Worm (Caenorhabditis elegans) whole organism, L4 larva: ENCODE results near the gene F01D5.7.

ENCODE experiments used
- F44E2.7 ChIP-seq: fragments of 200-800 bp; sonication (Bioruptor generic); IDR thresholded peaks from 2 replicates; pipeline ENCODE4 v2.1.2; 2022; ENCODE audit warnings: missing genetic modification characterization, missing compliant biosample characterization
- T26A8.4 ChIP-seq: fragments of 200-800 bp; sonication (Bioruptor generic); IDR thresholded peaks from 2 replicates; pipeline ENCODE4 v1.3.6; 2022; ENCODE audit warnings: missing genetic modification characterization, missing compliant biosample characterization
- Y75B8A.6 ChIP-seq: fragments of 200-800 bp; sonication (Bioruptor generic); IDR thresholded peaks from 2 replicates; pipeline ENCODE4 v1.3.6; 2022; ENCODE audit warnings: missing genetic modification reagents, missing genetic modification characterization, missing compliant biosample characterization
- ZK337.2 ChIP-seq: fragments of 200-800 bp; sonication (Bioruptor generic); IDR thresholded peaks from 2 replicates; pipeline ENCODE4 v1.3.6; 2022; ENCODE audit warnings: missing genetic modification reagents, missing genetic modification characterization, missing compliant biosample characterization
- aha-1 ChIP-seq: fragments of 150-350 bp; peaks from one replicate; lab custom pipeline; 2014; ENCODE audit warnings: missing biosample characterization, missing genetic modification characterization
- aly-2 ChIP-seq: sonication (generic microtip); optimal IDR thresholded peaks from 2 replicates; lab custom pipeline; 2018; ENCODE audit warnings: missing biosample characterization, missing genetic modification characterization
- ceh-32 ChIP-seq: sonication (generic microtip); optimal IDR thresholded peaks from 2 replicates; lab custom pipeline; 2016; ENCODE audit warnings: mild to moderate bottlenecking, missing genetic modification characterization, missing compliant biosample characterization; ENCODE audit not compliant: poor library complexity
- ceh-82 ChIP-seq: sonication (generic microtip); optimal IDR thresholded peaks from 2 replicates; lab custom pipeline; 2017; ENCODE audit warnings: missing biosample characterization, missing genetic modification characterization
- daf-12 ChIP-seq: fragments of 150-350 bp; optimal IDR thresholded peaks from 2 replicates; lab custom pipeline; 2014; ENCODE audit warnings: missing biosample characterization, missing genetic modification reagents, missing genetic modification characterization
- daf-16 ChIP-seq, 3 experiments: sonication (generic microtip); optimal IDR thresholded peaks; 2 replicates each; lab custom pipeline; 2016 to 2017; ENCODE audit warnings: missing genetic modification characterization in 3 of 3, missing genetic modification reagents in 3 of 3, mild to moderate bottlenecking in 2 of 3, missing compliant biosample characterization in 2 of 3, missing biosample characterization in 1 of 3, moderate library complexity in 1 of 3
- daf-8 ChIP-seq: fragments of 200-800 bp; sonication (Bioruptor generic); IDR thresholded peaks from 2 replicates; pipeline ENCODE4 v1.3.6; 2022; ENCODE audit warnings: missing genetic modification characterization, missing compliant biosample characterization
- dmd-6 ChIP-seq: fragments of 200-800 bp; sonication (Bioruptor generic); IDR thresholded peaks from 2 replicates; pipeline ENCODE4 v1.3.6; 2022; ENCODE audit warnings: missing genetic modification reagents, missing genetic modification characterization, missing compliant biosample characterization
- dmd-8 ChIP-seq: fragments of 200-800 bp; sonication (Bioruptor generic); IDR thresholded peaks from 2 replicates; pipeline ENCODE4 v1.3.6; 2022; ENCODE audit warnings: missing genetic modification characterization, missing compliant biosample characterization
- dve-1 ChIP-seq: sonication (generic microtip); optimal IDR thresholded peaks from 2 replicates; lab custom pipeline; 2017; ENCODE audit warnings: antibody characterized with exemption, mild to moderate bottlenecking, missing genetic modification characterization, missing compliant biosample characterization; ENCODE audit not compliant: insufficient read depth
- egl-27 ChIP-seq: sonication (generic microtip); optimal IDR thresholded peaks from 3 replicates; lab custom pipeline; 2017; ENCODE audit warnings: missing biosample characterization, missing genetic modification reagents, missing genetic modification characterization
- egl-43 ChIP-seq: fragments of 200-800 bp; sonication (Bioruptor generic); IDR thresholded peaks from 2 replicates; pipeline ENCODE4 v1.3.6; 2022; ENCODE audit warnings: missing genetic modification reagents, missing genetic modification characterization, missing compliant biosample characterization
- fos-1 ChIP-seq: fragments of 150-350 bp; optimal IDR thresholded peaks from 2 replicates; lab custom pipeline; 2014; ENCODE audit warnings: missing biosample characterization, missing genetic modification characterization
- hlh-11 ChIP-seq: fragments of 200-800 bp; sonication (Bioruptor generic); optimal IDR thresholded peaks from 2 replicates; lab custom pipeline; 2018; ENCODE audit warnings: mild to moderate bottlenecking, missing genetic modification characterization, missing compliant biosample characterization
- hmg-1.1 ChIP-seq: fragments of 200-800 bp; sonication (Bioruptor generic); IDR thresholded peaks from 2 replicates; pipeline ENCODE4 v1.3.6; 2022; ENCODE audit warnings: missing genetic modification reagents, missing genetic modification characterization, missing compliant biosample characterization
- lin-13 ChIP-seq: fragments of 150-350 bp; optimal IDR thresholded peaks from 2 replicates; lab custom pipeline; 2014; ENCODE audit warnings: missing biosample characterization, missing genetic modification reagents, missing genetic modification characterization
- lin-15B ChIP-seq: fragments of 150-350 bp; sonication (generic microtip); optimal IDR thresholded peaks from 3 replicates; lab custom pipeline; 2014; ENCODE audit warnings: missing biosample characterization, missing genetic modification characterization
- lin-38 ChIP-seq: fragments of 200-800 bp; sonication (Bioruptor generic); IDR thresholded peaks from 2 replicates; pipeline ENCODE4 v1.3.6; 2022; ENCODE audit warnings: missing genetic modification reagents, missing genetic modification characterization, missing compliant biosample characterization
- lin-39 ChIP-seq: fragments of 150-350 bp; optimal IDR thresholded peaks from 2 replicates; lab custom pipeline; 2014; ENCODE audit warnings: missing biosample characterization, missing genetic modification reagents, missing genetic modification characterization
- mdl-1 ChIP-seq, 2 experiments: fragments of 150-350 bp in 1 of 2; sonication (generic microtip) in 1 of 2; optimal IDR thresholded peaks; 2 replicates each; lab custom pipeline; 2014 to 2017; ENCODE audit warnings: missing biosample characterization in 2 of 2, missing genetic modification characterization in 2 of 2
- mes-2 ChIP-seq: sonication (generic microtip); optimal IDR thresholded peaks from 2 replicates; lab custom pipeline; 2016; ENCODE audit warnings: missing genotype, mild to moderate bottlenecking, missing genetic modification characterization, missing compliant biosample characterization; ENCODE audit not compliant: poor library complexity, severe bottlenecking
- mxl-2 ChIP-seq: fragments of 200-800 bp; sonication (Bioruptor generic); conservative IDR thresholded peaks from 2 replicates; pipeline ENCODE4 v1.3.6; 2022; ENCODE audit warnings: missing genetic modification reagents, missing genetic modification characterization, missing compliant biosample characterization
- nhr-102 ChIP-seq: sonication (generic microtip); optimal IDR thresholded peaks from 2 replicates; lab custom pipeline; 2016; ENCODE audit warnings: mild to moderate bottlenecking, missing genetic modification characterization, moderate library complexity, missing compliant biosample characterization
- nhr-11 ChIP-seq: fragments of 150-350 bp; optimal IDR thresholded peaks from 2 replicates; lab custom pipeline; 2014; ENCODE audit warnings: missing biosample characterization, missing genetic modification characterization
- nhr-237 ChIP-seq: sonication (generic microtip); optimal IDR thresholded peaks from 2 replicates; lab custom pipeline; 2017; ENCODE audit warnings: missing biosample characterization, missing genetic modification characterization
- nhr-28 ChIP-seq: fragments of 150-350 bp; optimal IDR thresholded peaks from 2 replicates; lab custom pipeline; 2014; ENCODE audit warnings: missing biosample characterization, missing genetic modification characterization
- nhr-42 ChIP-seq: fragments of 200-800 bp; sonication (Bioruptor generic); IDR thresholded peaks from 2 replicates; pipeline ENCODE4 v1.3.6; 2022; ENCODE audit warnings: missing genetic modification characterization, missing compliant biosample characterization
- nhr-48 ChIP-seq: sonication (generic microtip); optimal IDR thresholded peaks from 2 replicates; lab custom pipeline; 2016; ENCODE audit warnings: mild to moderate bottlenecking, missing genetic modification characterization, missing compliant biosample characterization
- nhr-6 ChIP-seq: fragments of 150-350 bp; optimal IDR thresholded peaks from 2 replicates; lab custom pipeline; 2014; ENCODE audit warnings: missing biosample characterization, missing genetic modification characterization
- nhr-76 ChIP-seq: fragments of 150-350 bp; optimal IDR thresholded peaks from 2 replicates; lab custom pipeline; 2014; ENCODE audit warnings: missing biosample characterization, missing genetic modification characterization
- nhr-77 ChIP-seq: fragments of 150-350 bp; optimal IDR thresholded peaks from 2 replicates; lab custom pipeline; 2014; ENCODE audit warnings: missing biosample characterization, missing genetic modification characterization
- pqm-1 ChIP-seq: sonication (generic microtip); optimal IDR thresholded peaks from 2 replicates; lab custom pipeline; 2017; ENCODE audit warnings: missing biosample characterization, missing genetic modification characterization
- spr-1 ChIP-seq: sonication (generic microtip); optimal IDR thresholded peaks from 2 replicates; lab custom pipeline; 2016; ENCODE audit warnings: mild to moderate bottlenecking, missing genetic modification characterization, missing compliant biosample characterization
- tag-97 ChIP-seq: fragments of 200-800 bp; sonication (Bioruptor generic); IDR thresholded peaks from 2 replicates; pipeline ENCODE4 v1.3.6; 2022; ENCODE audit warnings: missing genetic modification characterization, missing compliant biosample characterization
- unc-130 ChIP-seq: sonication (generic microtip); optimal IDR thresholded peaks from 2 replicates; lab custom pipeline; 2016; ENCODE audit warnings: missing genetic modification reagents, missing genetic modification characterization, missing compliant biosample characterization
- unc-62 ChIP-seq, 3 experiments: fragments of 150-350 bp in 1 of 3; sonication (generic microtip); optimal IDR thresholded peaks in 2 of 3; peaks in 1 of 3; 1 replicate in 1 of 3; 2 replicates in 2 of 3; lab custom pipeline; 2014 to 2017; ENCODE audit warnings: missing biosample characterization in 3 of 3, missing genetic modification characterization in 3 of 3, missing genetic modification reagents in 3 of 3, missing genotype in 1 of 3
- zfp-3 ChIP-seq: fragments of 200-800 bp; sonication (Bioruptor generic); conservative IDR thresholded peaks from 2 replicates; pipeline ENCODE4 v1.3.6; 2022; ENCODE audit warnings: missing genetic modification reagents, missing genetic modification characterization, missing compliant biosample characterization
- zip-11 ChIP-seq: fragments of 200-800 bp; sonication (Bioruptor generic); IDR thresholded peaks from 2 replicates; pipeline ENCODE4 v1.3.6; 2022; ENCODE audit warnings: missing genetic modification characterization, missing compliant biosample characterization
- ztf-7 ChIP-seq: fragments of 150-350 bp; optimal IDR thresholded peaks from 2 replicates; lab custom pipeline; 2014; ENCODE audit warnings: missing biosample characterization, missing genetic modification characterization

Gene F01D5.7

DNA sequence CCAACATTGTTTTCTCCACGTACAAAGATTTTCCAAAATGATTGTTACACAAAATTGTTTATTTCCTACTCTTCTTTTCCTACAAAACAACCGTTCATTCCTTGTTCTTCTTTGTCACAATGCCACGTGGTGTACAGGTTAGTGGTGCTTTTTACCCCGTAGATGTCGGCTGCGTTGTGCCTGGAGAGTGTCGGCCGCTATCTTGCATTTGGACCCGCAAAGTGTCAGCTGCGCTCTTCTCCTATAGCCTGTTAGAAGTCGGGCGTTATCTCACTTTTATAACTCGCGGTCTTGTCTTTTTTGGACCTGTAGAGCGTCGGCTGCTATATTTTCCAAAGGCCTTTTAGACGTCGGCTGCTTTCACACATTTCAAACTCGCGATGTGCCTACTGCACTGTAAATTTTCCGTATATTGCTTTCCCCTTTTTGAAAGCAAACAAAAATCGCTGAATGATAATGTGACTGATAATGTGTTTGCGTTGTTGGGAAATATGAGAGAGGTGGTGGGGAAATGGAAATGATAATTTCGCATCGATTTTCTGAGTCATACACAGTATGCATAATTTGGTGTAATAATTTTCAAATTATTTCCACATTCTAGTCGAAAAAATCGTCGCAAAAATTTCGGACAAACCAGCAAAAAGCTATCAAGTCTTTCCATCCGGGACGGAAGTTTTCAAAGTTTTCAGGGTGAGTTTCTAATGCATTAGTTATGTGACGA is 2.4 kb downstream of the F01D5.7 start, which contains the start of gene F01D5.8:
F01D5.8 (plus strand) TSS at position 51 of the 721 bp plus-strand sequence.
- no peak for TF ChIP-seq mxl-2 (GFP tag; lab: Robert Waterston, UW)
- TF ChIP-seq ceh-32 (tag; lab: Kevin White, UChicago) = no peak
- no peak for TF ChIP-seq zip-11 (GFP tag; lab: Robert Waterston, UW)
- TF ChIP-seq unc-62 (GFP tag; optimal IDR thresholded peaks at IDR 0.05 in 1 of 2; lab: Kevin White, UChicago) = peak in 1 of 2 experiments; percentile 58
- TF ChIP-seq unc-62 (tag; optimal IDR thresholded peaks at IDR 0.05; lab: Kevin White, UChicago) = no peak
- no peak for TF ChIP-seq ceh-82 (tag; lab: Kevin White, UChicago)
- TF ChIP-seq lin-13 (GFP tag; lab: Kevin White, UChicago) = peak; percentile 63
- TF ChIP-seq zfp-3 = 0 out of 2 replicates have a peak, but pooled peaks have one; percentile 18
- TF ChIP-seq nhr-48 (tag; lab: Kevin White, UChicago) = no peak
- no peak for TF ChIP-seq tag-97
- 0 out of 2 replicates have a peak, but pooled peaks have one; percentile 30 for TF ChIP-seq egl-43
- peak; percentile 80 for TF ChIP-seq pqm-1 (tag; lab: Kevin White, UChicago)
- TF ChIP-seq daf-16 (GFP tag; optimal IDR thresholded peaks at IDR 0.05; lab: Kevin White, UChicago) = no peak
- TF ChIP-seq daf-16 (tag; optimal IDR thresholded peaks at IDR 0.05; lab: Kevin White, UChicago) = peak; percentile 45
- peak; percentile 41 for TF ChIP-seq nhr-28 (tag; lab: Kevin White, UChicago)
- no peak for TF ChIP-seq nhr-237 (tag; lab: Kevin White, UChicago)
- no peak for TF ChIP-seq unc-130 (GFP tag; lab: Kevin White, UChicago)
- TF ChIP-seq nhr-42 (GFP tag; lab: Robert Waterston, UW) = 0 out of 2 replicates have a peak, but pooled peaks have one; percentile 52
- peak; percentile 7 for TF ChIP-seq hlh-11 (tag; lab: Kevin White, UChicago)
- peak; percentile 14; the same call in 1 of the 2 replicates for TF ChIP-seq dmd-6
- no peak for TF ChIP-seq nhr-11 (tag; lab: Kevin White, UChicago)
- no peak for TF ChIP-seq nhr-77
- peak; percentile 4 for TF ChIP-seq dve-1 (tag; lab: Kevin White, UChicago)
- TF ChIP-seq, all 104 proteins: peak for 11

DNA sequence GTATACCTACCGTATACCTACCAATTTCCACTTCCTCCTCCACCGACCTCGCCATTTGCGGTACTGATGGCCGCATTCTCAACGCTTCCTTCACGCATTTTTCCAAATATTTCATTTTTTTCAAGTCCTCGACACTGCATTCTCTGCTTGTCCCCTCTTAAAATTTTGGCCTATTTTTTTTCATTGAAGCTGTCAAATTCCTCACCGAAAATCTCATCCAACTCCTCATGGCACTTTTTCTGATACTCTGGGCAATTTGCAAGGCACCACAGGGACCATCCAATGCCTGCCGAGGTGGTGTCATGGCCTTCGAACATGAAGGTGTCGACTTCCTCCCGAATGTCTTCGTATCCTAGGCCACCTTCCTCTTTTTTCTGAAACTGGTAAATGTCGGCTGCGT is 6.2 kb downstream of the F01D5.7 start:
- TF ChIP-seq daf-8 (GFP tag; lab: Robert Waterston, UW) = no peak
- TF ChIP-seq fos-1 (tag; lab: Kevin White, UChicago) = no peak
- TF ChIP-seq dmd-6 = no peak
- TF ChIP-seq F44E2.7 (GFP tag; lab: Robert Waterston, UW) = 0 out of 2 replicates have a peak, but pooled peaks have one; percentile 29
- no peak for TF ChIP-seq hlh-11 (tag; lab: Kevin White, UChicago)
- peak; percentile 93 for TF ChIP-seq aha-1 (tag; lab: Kevin White, UChicago)
- TF ChIP-seq lin-15B (tag; lab: Kevin White, UChicago) = no peak
- no peak for TF ChIP-seq lin-39 (tag; lab: Kevin White, UChicago)

ce11 chrII:14016865-14017264 is 8.4 kb downstream of the F01D5.7 start, which contains the start of gene cyp-37A1:
TSS of gene cyp-37A1 (minus strand) at chrII:14016965.
- TF ChIP-seq aha-1 (tag; lab: Kevin White, UChicago) (no peak), dmd-8 (no peak), nhr-76 (no peak), lin-38 (GFP tag; lab: Robert Waterston, UW) (no peak), lin-13 (GFP tag; lab: Kevin White, UChicago) (no peak), spr-1 (tag; lab: Kevin White, UChicago) (no peak), daf-16 (GFP tag; optimal IDR thresholded peaks at IDR 0.05; lab: Kevin White, UChicago) (no peak), daf-16 (tag; optimal IDR thresholded peaks at IDR 0.05; lab: Kevin White, UChicago) (peak; percentile 18), T26A8.4 (GFP tag; lab: Robert Waterston, UW) (no peak), nhr-77 (no peak), dve-1 (tag; lab: Kevin White, UChicago) (peak; percentile 13)

DNA sequence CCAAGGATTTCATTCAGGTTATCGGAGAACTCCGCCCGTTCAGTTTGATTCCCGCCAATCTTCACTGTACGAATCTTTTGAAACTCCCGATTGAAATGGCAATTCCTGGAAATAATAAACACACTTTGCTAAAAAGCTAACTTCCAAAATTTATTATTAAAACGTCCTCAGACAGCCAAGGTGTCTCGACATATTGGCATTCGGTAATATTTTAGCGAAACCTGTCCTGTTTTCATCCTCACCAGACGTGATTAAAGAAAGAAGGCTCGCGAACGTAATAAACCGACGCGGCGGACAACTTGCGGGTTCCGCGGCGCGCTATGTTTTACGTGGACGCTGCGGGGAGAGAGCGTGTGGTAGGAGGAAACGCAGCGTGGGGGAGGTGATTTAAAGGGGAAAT is 9.7 kb downstream of the F01D5.7 start:
- TF ChIP-seq nhr-102 (tag; lab: Kevin White, UChicago) (peak; percentile 78), nhr-48 (tag; lab: Kevin White, UChicago) (peak; percentile 74), egl-27 (tag; lab: Kevin White, UChicago) (no peak), mdl-1 (tag; optimal IDR thresholded peaks at IDR 0.05; lab: Kevin White, UChicago) (peak in 1 of 2 experiments; percentile 56), Y75B8A.6 (no peak), daf-12 (tag; lab: Kevin White, UChicago) (no peak), mes-2 (peak; percentile 73), tag-97 (no peak), ztf-7 (tag; lab: Kevin White, UChicago) (peak; percentile 75), ZK337.2 (GFP tag; lab: Robert Waterston, UW) (no peak), aly-2 (tag; lab: Kevin White, UChicago) (no peak), nhr-6 (peak; percentile 37), unc-62 (GFP tag; optimal IDR thresholded peaks at IDR 0.05 in 1 of 2; lab: Kevin White, UChicago) (no peak), unc-62 (tag; optimal IDR thresholded peaks at IDR 0.05; lab: Kevin White, UChicago) (no peak), hmg-1.1 (GFP tag; lab: Robert Waterston, UW) (peak; percentile 81)
